Fruit fly (Drosophila melanogaster): Measurements from ENCODE around the gene LysX.

LysX gene

dm6 chr3L:1227303-1227797 lies 32.2 kb upstream of the LysX start, which contains the start of gene LysS:
LysS (plus strand) TSS chr3L:1227747.
- TF ChIP-seq CG11294 (GFP tag; IDR thresholded peaks at IDR 0.05) (no peak), CG8319 (GFP tag; optimal IDR thresholded peaks at IDR 0.05) (no peak), fd59A (GFP tag; optimal IDR thresholded peaks at IDR 0.05) (no peak), CG11902 (GFP tag; optimal IDR thresholded peaks at IDR 0.05) (no peak), CG3919 (GFP tag; optimal IDR thresholded peaks at IDR 0.05) (no peak), Gug (GFP tag; IDR thresholded peaks at IDR 0.05) (no peak), CG11762 (GFP tag; optimal IDR thresholded peaks at IDR 0.05; ENCODE audit: insufficient read depth) (no peak), CG16779 (tag; optimal IDR thresholded peaks at IDR 0.05) (no peak), Hr38 (GFP tag; optimal IDR thresholded peaks at IDR 0.05) (no peak), svp (GFP tag) (no peak), Smox (GFP tag; optimal IDR thresholded peaks at IDR 0.05) (no peak), dac (GFP tag; optimal IDR thresholded peaks at IDR 0.05) (no peak), Eip93F (GFP tag; optimal IDR thresholded peaks at IDR 0.05) (no peak), Lpt (GFP tag; optimal IDR thresholded peaks at IDR 0.05) (no peak), vri (GFP tag; optimal IDR thresholded peaks at IDR 0.05) (no peak), CG6276 (GFP tag; optimal IDR thresholded peaks at IDR 0.05) (no peak), CG6854 (GFP tag; optimal IDR thresholded peaks at IDR 0.05) (no peak), net (GFP tag; optimal IDR thresholded peaks at IDR 0.05) (no peak), esn (GFP tag; optimal IDR thresholded peaks at IDR 0.05) (no peak), ss (GFP tag; optimal IDR thresholded peaks at IDR 0.05) (no peak)

- TF ChIP-seq svp (GFP tag) (peak; percentile 32), esn (GFP tag; optimal IDR thresholded peaks at IDR 0.05) (no peak), spab (GFP tag; optimal IDR thresholded peaks at IDR 0.05) (no peak)
These were observed 23.5 kb upstream of the LysX start, which contains the start of gene LysP for dm6 chr3L:1218596-1218995. LysP (minus strand) TSS chr3L:1218696.

- TF ChIP-seq Ets96B (tag; optimal IDR thresholded peaks at IDR 0.05) (no peak), svp (GFP tag) (peak; percentile 10), fkh (GFP tag; optimal IDR thresholded peaks at IDR 0.05) (no peak), Hr4 (GFP tag; optimal IDR thresholded peaks at IDR 0.05) (peak; percentile 68), Blimp-1 (GFP tag; optimal IDR thresholded peaks at IDR 0.05) (no peak), Eip78C (GFP tag) (peak; percentile 6), CG6163 (GFP tag; IDR thresholded peaks at IDR 0.05) (peak; percentile 45; the same call in 2 of the 3 replicates), CG32006 (GFP tag; optimal IDR thresholded peaks at IDR 0.05) (peak; percentile 72), dac (GFP tag; optimal IDR thresholded peaks at IDR 0.05) (peak; percentile 17), CG4318 (GFP tag; optimal IDR thresholded peaks at IDR 0.05) (peak; percentile 46), CG15336 (GFP tag; IDR thresholded peaks at IDR 0.05) (peak; percentile 64), CG6276 (GFP tag; optimal IDR thresholded peaks at IDR 0.05) (peak; percentile 26), eg (GFP tag; IDR thresholded peaks at IDR 0.05) (peak; percentile 62), CG8119 (GFP tag; IDR thresholded peaks at IDR 0.05) (peak; percentile 54; the same call in 2 of the 3 replicates)
These were observed 21.4 kb upstream of the LysX start for dm6 chr3L:1216460-1216859.

dm6 chr3L:1212571-1212970 lies 17.5 kb upstream of the LysX start, which contains the start of gene LysE:
LysE (plus strand) TSS chr3L:1212827.
- TF ChIP-seq svp (GFP tag) (peak; percentile 57), CG8319 (GFP tag; optimal IDR thresholded peaks at IDR 0.05) (no peak), CG8632 (GFP tag; optimal IDR thresholded peaks at IDR 0.05) (no peak)

dm6 chr3L:1212113-1212512 lies 17.0 kb upstream of the LysX start:
- TF ChIP-seq dsx (GFP tag; optimal IDR thresholded peaks at IDR 0.05; ENCODE audit: poor library complexity, severe bottlenecking) = no peak
- TF ChIP-seq svp (GFP tag) = no peak
- TF ChIP-seq CG31627 (GFP tag; optimal IDR thresholded peaks at IDR 0.05) = no peak
- no peak for TF ChIP-seq salr (GFP tag; optimal IDR thresholded peaks at IDR 0.05)
- TF ChIP-seq CG9139 (GFP tag; optimal IDR thresholded peaks at IDR 0.05) = no peak
- TF ChIP-seq vri (GFP tag; optimal IDR thresholded peaks at IDR 0.05) = no peak
- TF ChIP-seq CG10631 (GFP tag; optimal IDR thresholded peaks at IDR 0.05) = no peak
- TF ChIP-seq CG32006 (GFP tag; optimal IDR thresholded peaks at IDR 0.05) = no peak
- TF ChIP-seq Eip78C (GFP tag) = no peak
- no peak for TF ChIP-seq fd85E (GFP tag; optimal IDR thresholded peaks at IDR 0.05)
- TF ChIP-seq CG1621 (tag; optimal IDR thresholded peaks at IDR 0.05) = no peak
- no peak for TF ChIP-seq esn (GFP tag; optimal IDR thresholded peaks at IDR 0.05)
- no peak for TF ChIP-seq CG11762 (GFP tag; optimal IDR thresholded peaks at IDR 0.05; ENCODE audit: insufficient read depth)
- TF ChIP-seq achi (GFP tag; optimal IDR thresholded peaks at IDR 0.05) = no peak
- TF ChIP-seq Blimp-1 (GFP tag; optimal IDR thresholded peaks at IDR 0.05) = no peak
- no peak for TF ChIP-seq lz (GFP tag; optimal IDR thresholded peaks at IDR 0.05)
- TF ChIP-seq cyc (GFP tag; optimal IDR thresholded peaks at IDR 0.05) = no peak
- no peak for TF ChIP-seq CG15336 (GFP tag; IDR thresholded peaks at IDR 0.05)
- TF ChIP-seq Ets21C (GFP tag; optimal IDR thresholded peaks at IDR 0.05) = no peak
- no peak for TF ChIP-seq CG8632 (GFP tag; optimal IDR thresholded peaks at IDR 0.05)

All from whole organism, prepupa.